Worm (Caenorhabditis elegans) whole organism, young adult: Measurements from ENCODE around the gene srx-101.

Source experiments
- F10E7.11 ChIP-seq: sonication (generic microtip); optimal IDR thresholded peaks from 2 replicates; lab custom pipeline; 2017; ENCODE audit warnings: mild to moderate bottlenecking, missing genetic modification characterization, moderate library complexity, missing compliant biosample characterization
- him-1 ChIP-seq: sonication (generic microtip); optimal IDR thresholded peaks from 2 replicates; lab custom pipeline; 2016; ENCODE audit warnings: missing genotype, missing genetic modification reagents, missing genetic modification characterization, missing compliant biosample characterization
- let-526 ChIP-seq: fragments of 200-800 bp; sonication (Bioruptor generic); IDR thresholded peaks from 2 replicates; pipeline ENCODE4 v1.3.6; 2022; ENCODE audit warnings: missing genetic modification reagents, missing genetic modification characterization, missing compliant biosample characterization
- let-607 ChIP-seq, 2 experiments: fragments of 200-800 bp in 1 of 2; sonication (Bioruptor generic) in 1 of 2; sonication (generic microtip) in 1 of 2; optimal IDR thresholded peaks; 2 replicates each; lab custom pipeline; 2016 to 2018; ENCODE audit warnings: mild to moderate bottlenecking in 2 of 2, missing compliant biosample characterization in 2 of 2, missing genetic modification characterization in 2 of 2, moderate library complexity in 2 of 2, missing genotype in 1 of 2
- rcor-1 ChIP-seq: fragments of 200-800 bp; sonication (Bioruptor generic); IDR thresholded peaks from 2 replicates; pipeline ENCODE4 v1.3.6; 2022; ENCODE audit warnings: missing genetic modification reagents, missing genetic modification characterization, missing compliant biosample characterization
- somi-1 ChIP-seq: fragments of 200-800 bp; sonication (Bioruptor generic); optimal IDR thresholded peaks from 2 replicates; lab custom pipeline; 2018; ENCODE audit warnings: mild to moderate bottlenecking, missing genetic modification characterization, missing compliant biosample characterization
- sptf-2 ChIP-seq: fragments of 200-800 bp; sonication (Bioruptor generic); optimal IDR thresholded peaks from 2 replicates; lab custom pipeline; 2018; ENCODE audit warnings: mild to moderate bottlenecking, missing genetic modification characterization, missing compliant biosample characterization
- unc-62 ChIP-seq: fragments of 150-350 bp; optimal IDR thresholded peaks from 2 replicates; lab custom pipeline; 2014; ENCODE audit warnings: missing biosample characterization, missing genetic modification reagents, missing genetic modification characterization
- zfh-2 ChIP-seq: fragments of 200-800 bp; sonication (Bioruptor generic); conservative IDR thresholded peaks from 2 replicates; pipeline ENCODE4 v1.3.6; 2022; ENCODE audit warnings: missing genetic modification reagents, missing genetic modification characterization, missing compliant biosample characterization

DNA sequence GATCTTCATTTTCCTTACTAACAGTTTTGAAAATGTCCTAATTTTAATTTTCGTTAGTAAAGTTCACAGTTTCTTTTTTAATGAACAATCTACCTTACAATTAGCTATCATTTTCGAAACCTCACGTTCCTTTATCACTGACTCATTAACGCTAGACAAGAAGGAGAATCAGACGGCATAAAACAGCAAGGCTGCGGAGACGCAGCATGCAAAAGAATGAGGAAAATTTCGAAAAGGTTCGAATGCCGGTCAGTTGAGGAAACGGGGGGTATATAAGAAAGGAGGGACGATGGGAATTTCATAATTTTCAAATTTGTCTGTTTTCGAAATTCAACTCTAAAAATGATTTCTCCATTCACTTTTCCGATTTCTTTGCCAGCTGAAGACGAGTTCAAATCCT, 28.6 kb downstream of the srx-101 start, which contains the start of gene F19B10.13:
- TF ChIP-seq let-607 (tag; optimal IDR thresholded peaks at IDR 0.05; lab: Kevin White, UChicago) (no peak), let-526 (GFP tag; lab: Robert Waterston, UW) (no peak), sptf-2 (GFP tag; lab: Kevin White, UChicago) (no peak), zfh-2 (GFP tag; lab: Robert Waterston, UW) (no peak), him-1 (no peak), somi-1 (GFP tag; lab: Kevin White, UChicago) (no peak), rcor-1 (no peak), unc-62 (no peak), F10E7.11 (no peak)
